Worm (Caenorhabditis elegans) whole organism, L2 larva: ENCODE data around the gene T19C3.4.

Experiments used
- R02D3.7 ChIP-seq: fragments of 150-350 bp; optimal IDR thresholded peaks from 2 replicates; lab custom pipeline; 2014; ENCODE audit warnings: missing biosample characterization, missing genetic modification characterization
- Y55F3AM.14 ChIP-seq: fragments of 200-800 bp; sonication (Bioruptor generic); optimal IDR thresholded peaks from 2 replicates; lab custom pipeline; 2018; ENCODE audit warnings: mild to moderate bottlenecking, missing genetic modification characterization, missing compliant biosample characterization
- aly-2 ChIP-seq: fragments of 150-350 bp; optimal IDR thresholded peaks from 2 replicates; lab custom pipeline; 2014; ENCODE audit warnings: missing biosample characterization, missing genetic modification characterization
- egl-27 ChIP-seq: sonication (generic microtip); optimal IDR thresholded peaks from 3 replicates; lab custom pipeline; 2017; ENCODE audit warnings: missing biosample characterization, missing genetic modification reagents, missing genetic modification characterization
- lsy-2 ChIP-seq, 2 experiments: fragments of 150-350 bp in 1 of 2; sonication (generic microtip) in 1 of 2; optimal IDR thresholded peaks; 2 replicates each; lab custom pipeline; 2014 to 2017; ENCODE audit warnings: missing biosample characterization in 2 of 2, missing genetic modification characterization in 2 of 2
- skn-1 ChIP-seq: sonication (generic microtip); optimal IDR thresholded peaks from 2 replicates; lab custom pipeline; 2017; ENCODE audit warnings: missing biosample characterization, missing genetic modification characterization
- unc-55 ChIP-seq: fragments of 150-350 bp; sonication (generic microtip); optimal IDR thresholded peaks from 3 replicates; lab custom pipeline; 2014; ENCODE audit warnings: missing biosample characterization, missing genetic modification reagents, missing genetic modification characterization
- unc-62 ChIP-seq: fragments of 150-350 bp; optimal IDR thresholded peaks from 2 replicates; lab custom pipeline; 2014; ENCODE audit warnings: missing biosample characterization, missing genetic modification reagents, missing genetic modification characterization
- ztf-11 ChIP-seq: sonication (generic microtip); optimal IDR thresholded peaks from 2 replicates; lab custom pipeline; 2017; ENCODE audit warnings: missing biosample characterization, missing genetic modification characterization

DNA sequence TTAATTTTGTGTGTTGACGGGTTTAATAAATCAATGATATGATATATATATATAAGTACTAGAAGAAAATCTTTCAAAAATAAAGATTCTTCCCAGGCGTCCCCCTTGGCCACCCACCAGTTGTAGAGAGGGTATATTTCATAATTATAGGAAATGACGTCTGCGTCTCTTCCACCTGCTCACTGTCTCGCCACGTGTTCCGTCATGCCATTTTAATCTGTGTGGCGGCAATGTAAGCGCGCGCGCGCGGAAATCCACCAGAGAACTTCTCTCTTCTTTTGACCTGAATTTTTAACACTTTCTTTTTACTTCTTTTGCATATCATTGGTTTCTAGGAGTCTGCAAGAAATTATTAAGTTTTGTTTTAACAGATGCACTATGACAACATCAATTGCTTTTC, 34.3 kb upstream of the T19C3.4 start:
- TF ChIP-seq unc-62 (GFP tag; lab: Kevin White, UChicago): no peak
- TF ChIP-seq R02D3.7 (tag; lab: Kevin White, UChicago): no peak
- TF ChIP-seq egl-27 (tag; lab: Kevin White, UChicago): no peak
- TF ChIP-seq unc-55 (GFP tag; lab: Kevin White, UChicago): no peak
- TF ChIP-seq aly-2: no peak
- no peak for TF ChIP-seq ztf-11 (tag; lab: Kevin White, UChicago)
- no peak for TF ChIP-seq skn-1 (tag; lab: Kevin White, UChicago)
- no peak for TF ChIP-seq lsy-2 (tag; optimal IDR thresholded peaks at IDR 0.05; lab: Kevin White, UChicago)
- TF ChIP-seq Y55F3AM.14 (GFP tag; lab: Kevin White, UChicago): no peak
